Fruit fly (Drosophila melanogaster): Measurements from ENCODE around the gene CG15765.

DNA sequence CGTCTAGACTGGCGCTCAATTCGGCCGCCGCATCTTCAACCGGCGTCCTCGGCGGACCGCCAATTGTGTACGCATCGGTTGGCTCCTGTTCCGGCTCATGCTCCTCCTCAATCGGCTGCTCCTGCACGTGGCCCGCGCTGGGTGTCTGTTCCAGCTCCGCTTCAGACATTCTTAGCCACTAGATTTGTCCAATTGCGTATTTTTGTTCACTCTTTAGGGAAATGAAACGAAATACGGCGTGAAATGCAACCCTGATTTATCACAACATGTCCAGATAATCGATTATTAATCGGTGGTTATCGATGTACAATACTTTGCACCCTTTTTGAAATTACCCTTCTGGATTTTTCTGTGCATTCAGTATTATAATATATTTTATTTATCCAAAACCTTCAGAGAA, 58.2 kb downstream of the CG15765 start, which contains the start of gene mof:
- TF ChIP-seq psq (optimal IDR thresholded peaks at IDR 0.05) (no peak), ttk (optimal IDR thresholded peaks at IDR 0.05) (no peak), h (optimal IDR thresholded peaks at IDR 0.05) (no peak)
